Worm (Caenorhabditis elegans) whole organism, L4/young adult: ENCODE data around the gene Y51H4A.937.
"Not testable (repeated sequence)": the region's sequence is repeated elsewhere in the genome, so short reads cannot be mapped to it uniquely, and the experiment has no call there.

ENCODE experiments used
- W03F9.2 ChIP-seq: fragments of 150-350 bp; optimal IDR thresholded peaks from 2 replicates; lab custom pipeline; 2014; ENCODE audit warnings: missing biosample characterization, missing genetic modification characterization
- dao-5 ChIP-seq: sonication (generic microtip); optimal IDR thresholded peaks from 2 replicates; lab custom pipeline; 2016; ENCODE audit warnings: missing genotype, missing genetic modification characterization, moderate library complexity, missing compliant biosample characterization
- him-1 ChIP-seq: sonication (generic microtip); optimal IDR thresholded peaks from 2 replicates; lab custom pipeline; 2016; ENCODE audit warnings: missing genotype, missing genetic modification reagents, missing genetic modification characterization, missing compliant biosample characterization

Y51H4A.937 gene

ce11 chrIV:16528375-16528774 is at the start of gene Y51H4A.937:
Gene Y51H4A.937, plus strand, starts transcription at chrIV:16528675.
- TF ChIP-seq W03F9.2 (tag; lab: Kevin White, UChicago): no peak
- no peak for TF ChIP-seq him-1
- no peak for TF ChIP-seq dao-5 (tag; lab: Kevin White, UChicago)

ce11 chrIV:16480888-16481287 is 47.6 kb upstream of the Y51H4A.937 start, which contains the start of gene Y51H4A.938:
Gene Y51H4A.938, plus strand, starts transcription at chrIV:16481188.
- TF ChIP-seq him-1; dao-5 (tag; lab: Kevin White, UChicago); W03F9.2 (tag; lab: Kevin White, UChicago): not testable (repeated sequence)

- TF ChIP-seq dao-5 (tag; lab: Kevin White, UChicago): no peak
- TF ChIP-seq W03F9.2 (tag; lab: Kevin White, UChicago): no peak
- no peak for TF ChIP-seq him-1
Measured at ce11 chrIV:16482790-16483189, 45.7 kb upstream of the Y51H4A.937 start.

- TF ChIP-seq him-1: no peak
- TF ChIP-seq W03F9.2 (tag; lab: Kevin White, UChicago): no peak
- no peak for TF ChIP-seq dao-5 (tag; lab: Kevin White, UChicago)
Measured at ce11 chrIV:16483273-16484204, 44.9 kb upstream of the Y51H4A.937 start.

- no peak for TF ChIP-seq him-1
- TF ChIP-seq dao-5 (tag; lab: Kevin White, UChicago): no peak
- no peak for TF ChIP-seq W03F9.2 (tag; lab: Kevin White, UChicago)
Measured at ce11 chrIV:16488921-16489320, 39.6 kb upstream of the Y51H4A.937 start, which contains the start of gene rho-1. Gene rho-1, minus strand, starts transcription at chrIV:16489021.

ce11 chrIV:16489958-16490357 is 38.5 kb upstream of the Y51H4A.937 start:
- TF ChIP-seq W03F9.2 (tag; lab: Kevin White, UChicago) (peak; percentile 31), him-1 (no peak)

ce11 chrIV:16491411-16492036 is 37.0 kb upstream of the Y51H4A.937 start:
- TF ChIP-seq him-1 (peak; percentile 89), dao-5 (tag; lab: Kevin White, UChicago) (no peak), W03F9.2 (tag; lab: Kevin White, UChicago) (no peak)

ce11 chrIV:16492327-16492726 is 36.1 kb upstream of the Y51H4A.937 start:
- TF ChIP-seq W03F9.2 (tag; lab: Kevin White, UChicago) (peak; percentile 43), dao-5 (tag; lab: Kevin White, UChicago) (peak; percentile 12), him-1 (peak; percentile 49)

ce11 chrIV:16492937-16493336 is 35.5 kb upstream of the Y51H4A.937 start:
- no peak for TF ChIP-seq him-1
- TF ChIP-seq dao-5 (tag; lab: Kevin White, UChicago): no peak
- no peak for TF ChIP-seq W03F9.2 (tag; lab: Kevin White, UChicago)

- TF ChIP-seq him-1: no peak
- no peak for TF ChIP-seq W03F9.2 (tag; lab: Kevin White, UChicago)
- TF ChIP-seq dao-5 (tag; lab: Kevin White, UChicago): no peak
Measured at ce11 chrIV:16494007-16494406, 34.5 kb upstream of the Y51H4A.937 start.

- no peak for TF ChIP-seq W03F9.2 (tag; lab: Kevin White, UChicago)
- TF ChIP-seq him-1: no peak
- TF ChIP-seq dao-5 (tag; lab: Kevin White, UChicago): no peak
Measured at ce11 chrIV:16496491-16496890, 32.0 kb upstream of the Y51H4A.937 start.

ce11 chrIV:16498031-16498442 is 30.4 kb upstream of the Y51H4A.937 start:
- TF ChIP-seq W03F9.2 (tag; lab: Kevin White, UChicago): no peak
- no peak for TF ChIP-seq dao-5 (tag; lab: Kevin White, UChicago)
- peak; percentile 24 for TF ChIP-seq him-1

- TF ChIP-seq dao-5 (tag; lab: Kevin White, UChicago) (no peak), him-1 (peak; percentile 61), W03F9.2 (tag; lab: Kevin White, UChicago) (no peak)
Measured at ce11 chrIV:16501855-16502254, 26.6 kb upstream of the Y51H4A.937 start.

ce11 chrIV:16502387-16502786 is 26.1 kb upstream of the Y51H4A.937 start:
- TF ChIP-seq him-1: no peak
- no peak for TF ChIP-seq W03F9.2 (tag; lab: Kevin White, UChicago)
- TF ChIP-seq dao-5 (tag; lab: Kevin White, UChicago): no peak
